Worm (Caenorhabditis elegans) whole organism, L2 larva: ENCODE data around the gene T12G3.4.
A peak's percentile ranks its signal among the peaks of the same experiment; 100 is the strongest.

Experiments used
- C34F6.9 ChIP-seq: fragments of 150-350 bp; optimal IDR thresholded peaks from 2 replicates; lab custom pipeline; 2014; ENCODE audit warnings: missing biosample characterization, missing genetic modification characterization
- Y55F3AM.14 ChIP-seq: fragments of 200-800 bp; sonication (Bioruptor generic); optimal IDR thresholded peaks from 2 replicates; lab custom pipeline; 2018; ENCODE audit warnings: mild to moderate bottlenecking, missing genetic modification characterization, missing compliant biosample characterization
- ZK546.5 ChIP-seq: sonication (generic microtip); optimal IDR thresholded peaks from 2 replicates; lab custom pipeline; 2017; ENCODE audit warnings: missing biosample characterization, missing genetic modification characterization
- alr-1 ChIP-seq: fragments of 150-350 bp; optimal IDR thresholded peaks from 2 replicates; lab custom pipeline; 2014; ENCODE audit warnings: missing biosample characterization, missing genetic modification characterization
- ama-1 ChIP-seq: fragments of 150-350 bp; optimal IDR thresholded peaks from 2 replicates; lab custom pipeline; 2018; ENCODE audit warnings: inconsistent platforms
- blmp-1 ChIP-seq: sonication (generic microtip); optimal IDR thresholded peaks from 2 replicates; lab custom pipeline; 2017; ENCODE audit warnings: missing genetic modification characterization, mild to moderate bottlenecking, missing compliant biosample characterization, antibody characterized with exemption, moderate library complexity; ENCODE audit not compliant: insufficient read depth
- ceh-16 ChIP-seq: fragments of 150-350 bp; optimal IDR thresholded peaks from 2 replicates; lab custom pipeline; 2014; ENCODE audit warnings: missing biosample characterization, missing genetic modification characterization
- ceh-82 ChIP-seq: fragments of 150-350 bp; optimal IDR thresholded peaks from 2 replicates; lab custom pipeline; 2014; ENCODE audit warnings: missing biosample characterization, missing genetic modification characterization
- crh-2 ChIP-seq: sonication (generic microtip); optimal IDR thresholded peaks from 2 replicates; lab custom pipeline; 2017; ENCODE audit warnings: missing biosample characterization, missing genetic modification characterization
- dmd-4 ChIP-seq: sonication (generic microtip); optimal IDR thresholded peaks from 2 replicates; lab custom pipeline; 2017; ENCODE audit warnings: missing biosample characterization, missing genetic modification characterization
- egl-27 ChIP-seq: sonication (generic microtip); optimal IDR thresholded peaks from 3 replicates; lab custom pipeline; 2017; ENCODE audit warnings: missing biosample characterization, missing genetic modification reagents, missing genetic modification characterization
- elt-1 ChIP-seq: fragments of 150-350 bp; optimal IDR thresholded peaks from 2 replicates; lab custom pipeline; 2014; ENCODE audit warnings: missing biosample characterization, missing genetic modification characterization
- elt-3 ChIP-seq: sonication (generic microtip); optimal IDR thresholded peaks from 2 replicates; lab custom pipeline; 2017; ENCODE audit warnings: missing biosample characterization, missing genetic modification characterization
- fos-1 ChIP-seq: fragments of 150-350 bp; optimal IDR thresholded peaks from 2 replicates; lab custom pipeline; 2014; ENCODE audit warnings: missing biosample characterization, missing genetic modification characterization
- gmeb-1 ChIP-seq: fragments of 150-350 bp; optimal IDR thresholded peaks from 2 replicates; lab custom pipeline; 2014; ENCODE audit warnings: missing biosample characterization, missing genetic modification characterization
- lin-11 ChIP-seq: fragments of 150-350 bp; sonication (generic microtip); optimal IDR thresholded peaks from 2 replicates; lab custom pipeline; 2014; ENCODE audit warnings: missing biosample characterization, missing genetic modification characterization, inconsistent platforms, mixed read lengths
- lin-13 ChIP-seq: fragments of 150-350 bp; optimal IDR thresholded peaks from 2 replicates; lab custom pipeline; 2014; ENCODE audit warnings: missing biosample characterization, missing genetic modification reagents, missing genetic modification characterization
- lin-39 ChIP-seq: fragments of 150-350 bp; optimal IDR thresholded peaks from 2 replicates; lab custom pipeline; 2014; ENCODE audit warnings: missing biosample characterization, missing genetic modification reagents, missing genetic modification characterization
- lsy-2 ChIP-seq, 2 experiments: fragments of 150-350 bp in 1 of 2; sonication (generic microtip) in 1 of 2; optimal IDR thresholded peaks; 2 replicates each; lab custom pipeline; 2014 to 2017; ENCODE audit warnings: missing biosample characterization in 2 of 2, missing genetic modification characterization in 2 of 2
- mab-5 ChIP-seq: fragments of 150-350 bp; optimal IDR thresholded peaks from 2 replicates; lab custom pipeline; 2014; ENCODE audit warnings: missing biosample characterization, missing genetic modification characterization
- nhr-10 ChIP-seq: sonication (generic microtip); optimal IDR thresholded peaks from 2 replicates; lab custom pipeline; 2017; ENCODE audit warnings: missing biosample characterization, missing genetic modification characterization
- nhr-11 ChIP-seq: fragments of 150-350 bp; optimal IDR thresholded peaks from 2 replicates; lab custom pipeline; 2014; ENCODE audit warnings: missing biosample characterization, missing genetic modification characterization
- nhr-129 ChIP-seq: fragments of 150-350 bp; optimal IDR thresholded peaks from 2 replicates; lab custom pipeline; 2014; ENCODE audit warnings: missing biosample characterization, missing genetic modification characterization
- nhr-21 ChIP-seq: fragments of 150-350 bp; optimal IDR thresholded peaks from 2 replicates; lab custom pipeline; 2014; ENCODE audit warnings: missing biosample characterization, missing genetic modification characterization
- nhr-237 ChIP-seq: fragments of 150-350 bp; optimal IDR thresholded peaks from 2 replicates; lab custom pipeline; 2014; ENCODE audit warnings: missing biosample characterization, missing genetic modification characterization
- nhr-25 ChIP-seq: fragments of 150-350 bp; sonication (generic microtip); optimal IDR thresholded peaks from 3 replicates; lab custom pipeline; 2014; ENCODE audit warnings: missing biosample characterization, missing genetic modification characterization
- nhr-77 ChIP-seq: fragments of 150-350 bp; optimal IDR thresholded peaks from 2 replicates; lab custom pipeline; 2014; ENCODE audit warnings: missing biosample characterization, missing genetic modification characterization
- sma-3 ChIP-seq: sonication (generic microtip); optimal IDR thresholded peaks from 2 replicates; lab custom pipeline; 2016; ENCODE audit warnings: missing genetic modification reagents, missing genetic modification characterization, missing compliant biosample characterization
- sma-9 ChIP-seq, 2 experiments: fragments of 150-350 bp in 1 of 2; sonication (generic microtip) in 1 of 2; optimal IDR thresholded peaks; 2 replicates each; lab custom pipeline; 2014 to 2016; ENCODE audit warnings: missing genetic modification characterization in 2 of 2, mild to moderate bottlenecking in 1 of 2, missing biosample characterization in 1 of 2, missing compliant biosample characterization in 1 of 2, missing genetic modification reagents in 1 of 2, moderate library complexity in 1 of 2
- snpc-4 ChIP-seq: fragments of 150-350 bp; optimal IDR thresholded peaks from 2 replicates; lab custom pipeline; 2014; ENCODE audit warnings: missing biosample characterization, missing genetic modification characterization
- unc-39 ChIP-seq: fragments of 150-350 bp; optimal IDR thresholded peaks from 2 replicates; lab custom pipeline; 2014; ENCODE audit warnings: missing biosample characterization, missing genetic modification characterization
- unc-55 ChIP-seq: fragments of 150-350 bp; sonication (generic microtip); optimal IDR thresholded peaks from 3 replicates; lab custom pipeline; 2014; ENCODE audit warnings: missing biosample characterization, missing genetic modification reagents, missing genetic modification characterization
- unc-62 ChIP-seq: fragments of 150-350 bp; optimal IDR thresholded peaks from 2 replicates; lab custom pipeline; 2014; ENCODE audit warnings: missing biosample characterization, missing genetic modification reagents, missing genetic modification characterization
- zag-1 ChIP-seq: fragments of 150-350 bp; optimal IDR thresholded peaks from 2 replicates; lab custom pipeline; 2014; ENCODE audit warnings: missing biosample characterization, missing genetic modification characterization
- ztf-1 ChIP-seq: fragments of 200-800 bp; sonication (Bioruptor generic); conservative IDR thresholded peaks from 2 replicates; pipeline ENCODE4 v1.3.6; 2022; ENCODE audit warnings: missing genetic modification characterization, missing compliant biosample characterization
- ztf-11 ChIP-seq: sonication (generic microtip); optimal IDR thresholded peaks from 2 replicates; lab custom pipeline; 2017; ENCODE audit warnings: missing biosample characterization, missing genetic modification characterization
- ztf-4 ChIP-seq: fragments of 150-350 bp; optimal IDR thresholded peaks from 2 replicates; lab custom pipeline; 2014; ENCODE audit warnings: missing biosample characterization, missing genetic modification characterization

Gene T12G3.4

DNA sequence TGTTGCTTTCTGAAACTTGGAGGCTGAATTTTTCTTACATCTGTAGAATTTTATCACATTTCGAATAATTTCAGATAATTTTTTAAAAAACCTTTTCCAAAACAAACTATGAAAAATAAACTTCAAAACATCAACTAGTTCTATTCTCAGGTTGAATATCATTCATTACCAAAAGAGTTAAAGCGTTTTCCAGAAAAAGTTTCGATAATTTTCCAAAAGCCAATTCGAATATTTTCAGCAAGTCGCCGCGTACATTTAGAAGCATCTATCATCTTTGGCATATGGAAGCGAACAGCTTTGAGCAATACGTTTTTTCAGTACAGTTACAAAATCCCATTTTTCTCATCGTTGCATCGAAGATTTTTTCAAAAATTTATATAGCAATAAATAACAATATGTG, 11.1 kb upstream of the T12G3.4 start (continued):
- TF ChIP-seq unc-39 (tag; lab: Kevin White, UChicago) (no peak), lin-39 (tag; lab: Kevin White, UChicago) (no peak), ztf-11 (tag; lab: Kevin White, UChicago) (no peak), nhr-25 (tag; lab: Kevin White, UChicago) (peak; percentile 48), nhr-129 (peak; percentile 6), ztf-1 (GFP tag; lab: Robert Waterston, UW) (no peak), lsy-2 (tag; optimal IDR thresholded peaks at IDR 0.05; lab: Kevin White, UChicago) (peak in 1 of 2 experiments; percentile 63), ama-1 (lab: Kevin White, UChicago) (peak; percentile 51), ZK546.5 (tag; lab: Kevin White, UChicago) (no peak), lin-11 (tag; lab: Kevin White, UChicago) (no peak), unc-55 (GFP tag; lab: Kevin White, UChicago) (no peak), sma-3 (GFP tag; lab: Kevin White, UChicago) (peak; percentile 47)

DNA sequence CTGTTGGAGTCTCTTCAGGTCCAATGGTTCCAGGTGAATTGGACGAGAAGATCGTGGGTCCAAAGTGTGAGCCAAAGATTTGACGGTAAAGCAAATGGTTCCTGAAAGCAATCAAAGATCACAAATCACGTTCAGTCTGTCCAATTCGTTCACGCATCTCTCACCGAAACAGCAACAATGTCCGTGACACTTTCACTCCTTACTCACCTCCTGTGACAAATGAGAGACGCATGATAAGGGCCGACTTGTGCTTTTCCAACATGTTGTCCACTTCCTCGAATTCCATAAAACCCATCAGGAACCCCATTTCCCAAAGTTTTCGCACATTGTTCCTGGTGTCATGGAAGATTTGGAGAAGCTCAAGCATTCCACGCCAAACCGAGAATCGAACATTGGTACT, 7.6 kb upstream of the T12G3.4 start:
- peak; percentile 60 for TF ChIP-seq fos-1 (tag; lab: Kevin White, UChicago)
- peak; percentile 35 for TF ChIP-seq nhr-129
- peak; percentile 23 for TF ChIP-seq sma-9 (GFP tag; optimal IDR thresholded peaks at IDR 0.05; lab: Kevin White, UChicago)
- no peak for TF ChIP-seq sma-9 (tag; optimal IDR thresholded peaks at IDR 0.05; lab: Kevin White, UChicago)
- no peak for TF ChIP-seq ceh-16 (tag; lab: Kevin White, UChicago)

DNA sequence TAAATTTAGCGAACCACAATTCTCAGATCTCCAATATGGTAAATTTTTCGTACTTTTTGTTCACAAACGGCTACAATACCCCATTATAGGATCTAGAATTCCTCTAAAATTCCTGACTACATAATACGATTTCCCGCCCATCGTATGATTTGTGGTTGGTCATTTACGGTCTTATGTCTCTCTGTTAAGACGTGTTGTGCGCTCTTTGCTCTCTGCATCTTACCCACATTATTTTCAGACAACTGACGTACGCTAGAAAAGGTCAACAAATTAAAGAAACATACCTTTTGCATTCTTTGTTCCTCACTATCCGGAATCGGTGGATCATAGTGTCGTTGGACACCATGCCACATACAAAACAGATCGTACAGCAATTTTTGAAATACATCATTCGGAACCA, 5.0 kb upstream of the T12G3.4 start:
- TF ChIP-seq crh-2 (tag; lab: Kevin White, UChicago) (peak; percentile 36), ztf-1 (GFP tag; lab: Robert Waterston, UW) (no peak), sma-9 (GFP tag; optimal IDR thresholded peaks at IDR 0.05; lab: Kevin White, UChicago) (peak; percentile 51), sma-9 (tag; optimal IDR thresholded peaks at IDR 0.05; lab: Kevin White, UChicago) (no peak), zag-1 (tag; lab: Kevin White, UChicago) (no peak), ceh-82 (tag; lab: Kevin White, UChicago) (no peak), fos-1 (tag; lab: Kevin White, UChicago) (peak; percentile 16), lin-13 (GFP tag; lab: Kevin White, UChicago) (no peak), lsy-2 (tag; optimal IDR thresholded peaks at IDR 0.05; lab: Kevin White, UChicago) (no peak), nhr-129 (peak; percentile 61)

DNA sequence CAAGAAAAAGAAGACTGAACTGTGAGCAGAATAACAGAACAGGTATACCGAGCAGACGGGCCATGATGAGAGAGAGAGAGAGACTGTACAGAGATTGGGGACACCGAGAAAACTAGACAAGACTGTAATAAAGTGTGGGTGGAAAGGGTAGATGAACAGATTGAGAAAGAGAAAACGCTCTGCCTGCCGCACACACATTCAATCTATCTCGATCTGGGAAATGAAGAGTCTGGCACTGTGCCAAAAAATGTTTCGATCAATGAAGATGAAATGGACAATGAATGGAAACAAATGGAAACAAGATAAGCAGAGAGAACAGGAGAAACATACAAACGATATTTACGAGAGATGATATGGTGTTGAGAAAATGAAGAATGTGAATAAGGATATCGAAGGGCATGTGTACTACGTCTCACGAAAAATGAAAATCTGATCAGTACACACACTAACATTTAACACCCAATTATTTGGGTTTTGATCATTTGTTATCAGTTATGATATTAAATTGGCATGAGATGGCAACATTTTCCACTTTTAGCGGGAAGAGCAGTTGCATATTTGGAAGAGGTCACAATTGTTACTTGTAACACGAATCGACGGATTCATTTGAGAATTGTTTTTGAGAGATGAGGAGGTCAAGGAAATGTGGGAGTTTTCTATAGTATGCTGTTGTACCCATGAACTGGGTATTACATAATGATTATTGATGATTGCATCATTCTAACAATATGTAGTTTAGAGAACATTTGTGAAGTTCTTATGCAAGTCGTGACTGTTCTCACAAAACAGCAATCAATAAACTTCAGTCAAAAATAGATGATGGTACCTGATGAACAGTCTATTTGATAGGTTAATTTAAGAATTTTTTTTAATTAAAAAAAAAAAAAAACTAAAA, 3.0 kb upstream of the T12G3.4 start:
- TF ChIP-seq blmp-1 (tag; lab: Kevin White, UChicago) (peak; percentile 56), elt-1 (tag; lab: Kevin White, UChicago) (no peak), ztf-1 (GFP tag; lab: Robert Waterston, UW) (no peak), nhr-25 (tag; lab: Kevin White, UChicago) (peak; percentile 36), nhr-129 (peak; percentile 64), snpc-4 (no peak), lsy-2 (tag; optimal IDR thresholded peaks at IDR 0.05; lab: Kevin White, UChicago) (peak in 1 of 2 experiments; percentile 21), fos-1 (tag; lab: Kevin White, UChicago) (peak; percentile 28), nhr-21 (tag; lab: Kevin White, UChicago) (peak; percentile 47), sma-3 (GFP tag; lab: Kevin White, UChicago) (peak; percentile 59), nhr-77 (tag; lab: Kevin White, UChicago) (no peak), ceh-16 (tag; lab: Kevin White, UChicago) (peak; percentile 29), egl-27 (tag; lab: Kevin White, UChicago) (peak; percentile 34), sma-9 (GFP tag; optimal IDR thresholded peaks at IDR 0.05; lab: Kevin White, UChicago) (peak; percentile 83), sma-9 (tag; optimal IDR thresholded peaks at IDR 0.05; lab: Kevin White, UChicago) (no peak)
- TF ChIP-seq, all 48 proteins: peak for 10

DNA sequence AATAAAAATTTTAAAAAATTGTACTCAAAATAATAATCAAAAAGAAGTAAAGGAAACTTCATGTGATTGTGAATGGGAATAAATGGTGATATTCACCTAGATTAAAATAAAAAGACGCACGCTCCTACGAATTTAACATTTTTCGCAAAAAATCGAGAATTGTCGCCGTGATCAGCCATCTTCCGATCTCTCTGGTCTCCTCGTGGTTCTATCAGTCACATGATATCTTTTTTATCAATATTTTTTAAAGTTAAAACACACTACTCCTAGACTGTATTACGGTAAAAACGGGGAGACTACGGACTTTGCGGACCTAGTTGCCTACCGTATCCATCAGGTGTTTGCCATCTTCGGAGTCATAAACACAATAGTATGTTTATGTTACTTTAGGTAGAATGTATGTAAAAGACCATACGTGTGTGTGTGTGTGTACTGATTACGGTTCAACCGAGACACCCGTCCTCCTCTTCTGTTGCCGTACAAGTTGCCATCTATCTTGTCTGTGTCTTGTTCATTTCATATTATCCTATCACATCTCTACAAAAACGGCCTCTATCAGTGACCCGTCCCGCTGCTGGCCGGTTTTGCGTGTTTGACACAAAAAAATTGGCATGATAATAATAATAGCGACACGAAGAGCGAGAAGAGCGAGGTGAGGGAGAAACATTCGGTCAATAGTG, 1.4 kb upstream of the T12G3.4 start, which contains the start of gene T12G3.2:
Gene T12G3.2, minus strand, starts transcription at position 444 of the 680 bp plus-strand sequence.
- TF ChIP-seq nhr-11 (tag; lab: Kevin White, UChicago): no peak
- peak; percentile 23 for TF ChIP-seq nhr-21 (tag; lab: Kevin White, UChicago)
- TF ChIP-seq ztf-11 (tag; lab: Kevin White, UChicago): no peak
- TF ChIP-seq elt-3 (tag; lab: Kevin White, UChicago): no peak
- no peak for TF ChIP-seq mab-5 (tag; lab: Kevin White, UChicago)
- no peak for TF ChIP-seq unc-39 (tag; lab: Kevin White, UChicago)
- TF ChIP-seq lin-11 (tag; lab: Kevin White, UChicago): no peak
- no peak for TF ChIP-seq ztf-1 (GFP tag; lab: Robert Waterston, UW)
- TF ChIP-seq nhr-10 (tag; lab: Kevin White, UChicago): no peak
- no peak for TF ChIP-seq dmd-4
- TF ChIP-seq nhr-25 (tag; lab: Kevin White, UChicago): peak; percentile 30
- TF ChIP-seq C34F6.9 (tag; lab: Kevin White, UChicago): no peak
- no peak for TF ChIP-seq ztf-4
- no peak for TF ChIP-seq Y55F3AM.14 (GFP tag; lab: Kevin White, UChicago)
- TF ChIP-seq nhr-77 (tag; lab: Kevin White, UChicago): no peak
- TF ChIP-seq sma-3 (GFP tag; lab: Kevin White, UChicago): peak; percentile 44
- TF ChIP-seq ZK546.5 (tag; lab: Kevin White, UChicago): no peak
- TF ChIP-seq nhr-237 (tag; lab: Kevin White, UChicago): no peak
- TF ChIP-seq fos-1 (tag; lab: Kevin White, UChicago): peak; percentile 65
- TF ChIP-seq ceh-82 (tag; lab: Kevin White, UChicago): no peak
- TF ChIP-seq unc-62: no peak
- no peak for TF ChIP-seq alr-1 (tag; lab: Kevin White, UChicago)
- no peak for TF ChIP-seq elt-1 (tag; lab: Kevin White, UChicago)
- peak; percentile 25 for TF ChIP-seq gmeb-1 (tag; lab: Kevin White, UChicago)
- peak in 1 of 2 experiments; percentile 16 for TF ChIP-seq lsy-2 (tag; optimal IDR thresholded peaks at IDR 0.05; lab: Kevin White, UChicago)
